Worm (Caenorhabditis elegans) whole organism, mixed stage, embryonic: Measurements from ENCODE around the gene rgs-2.
A peak's percentile ranks its signal among the peaks of the same experiment; 100 is the strongest.

ENCODE experiments used
- M03D4.4 ChIP-seq: sonication (generic microtip); optimal IDR thresholded peaks from 2 replicates; lab custom pipeline; 2017; ENCODE audit warnings: mild to moderate bottlenecking, missing genetic modification characterization, missing compliant biosample characterization
- bed-3 ChIP-seq: fragments of 200-800 bp; sonication (Bioruptor generic); optimal IDR thresholded peaks from 3 replicates; lab custom pipeline; 2018; ENCODE audit warnings: mild to moderate bottlenecking, missing genetic modification characterization, moderate library complexity, missing compliant biosample characterization
- blmp-1 ChIP-seq: fragments of 150-350 bp; optimal IDR thresholded peaks from 2 replicates; lab custom pipeline; 2014; ENCODE audit warnings: missing biosample characterization, missing genetic modification characterization
- ceh-39 ChIP-seq: fragments of 150-350 bp; optimal IDR thresholded peaks from 2 replicates; lab custom pipeline; 2014; ENCODE audit warnings: missing biosample characterization, missing genetic modification characterization
- ceh-43 ChIP-seq: fragments of 200-800 bp; sonication (Bioruptor generic); optimal IDR thresholded peaks from 2 replicates; lab custom pipeline; 2018; ENCODE audit warnings: mild to moderate bottlenecking, missing genetic modification characterization, moderate library complexity, missing compliant biosample characterization
- ceh-83 ChIP-seq: fragments of 200-800 bp; sonication (Bioruptor generic); optimal IDR thresholded peaks from 2 replicates; lab custom pipeline; 2018; ENCODE audit warnings: mild to moderate bottlenecking, missing genetic modification characterization, missing compliant biosample characterization
- ces-1 ChIP-seq: fragments of 150-350 bp; optimal IDR thresholded peaks from 2 replicates; lab custom pipeline; 2014; ENCODE audit warnings: missing biosample characterization, missing genetic modification reagents, missing genetic modification characterization
- cnd-1 ChIP-seq: fragments of 200-800 bp; sonication (Bioruptor generic); optimal IDR thresholded peaks from 2 replicates; lab custom pipeline; 2018; ENCODE audit warnings: mild to moderate bottlenecking, missing genetic modification characterization, missing compliant biosample characterization
- drap-1 ChIP-seq: fragments of 200-800 bp; sonication (Bioruptor generic); optimal IDR thresholded peaks from 3 replicates; lab custom pipeline; 2018; ENCODE audit warnings: mild to moderate bottlenecking, missing genetic modification characterization, missing compliant biosample characterization
- elt-1 ChIP-seq: sonication (generic microtip); optimal IDR thresholded peaks from 2 replicates; lab custom pipeline; 2017; ENCODE audit warnings: missing genetic modification characterization, mild to moderate bottlenecking, missing compliant biosample characterization, antibody characterized with exemption, moderate library complexity, borderline replicate concordance; ENCODE audit not compliant: insufficient read depth
- elt-3 ChIP-seq: fragments of 150-350 bp; optimal IDR thresholded peaks from 2 replicates; lab custom pipeline; 2014; ENCODE audit warnings: missing biosample characterization, missing genetic modification characterization
- flh-1 ChIP-seq: fragments of 200-800 bp; sonication (Bioruptor generic); optimal IDR thresholded peaks from 2 replicates; lab custom pipeline; 2018; ENCODE audit warnings: mild to moderate bottlenecking, missing genetic modification characterization, moderate library complexity, missing compliant biosample characterization
- ham-2 ChIP-seq: fragments of 200-800 bp; sonication (Bioruptor generic); optimal IDR thresholded peaks from 2 replicates; lab custom pipeline; 2018; ENCODE audit warnings: mild to moderate bottlenecking, missing genetic modification characterization, missing compliant biosample characterization
- hlh-1 ChIP-seq: fragments of 150-350 bp; optimal IDR thresholded peaks from 2 replicates; lab custom pipeline; 2014; ENCODE audit warnings: missing biosample characterization, missing genetic modification reagents, missing genetic modification characterization
- lin-13 ChIP-seq: fragments of 150-350 bp; optimal IDR thresholded peaks from 2 replicates; lab custom pipeline; 2014; ENCODE audit warnings: missing biosample characterization, missing genetic modification characterization
- lin-32 ChIP-seq: fragments of 200-800 bp; sonication (Bioruptor generic); optimal IDR thresholded peaks from 2 replicates; lab custom pipeline; 2018; ENCODE audit warnings: mild to moderate bottlenecking, missing genetic modification characterization, missing compliant biosample characterization
- lsy-2 ChIP-seq: fragments of 150-350 bp; optimal IDR thresholded peaks from 2 replicates; lab custom pipeline; 2014; ENCODE audit warnings: missing biosample characterization, missing genetic modification characterization
- mab-5 ChIP-seq: fragments of 150-350 bp; optimal IDR thresholded peaks from 2 replicates; lab custom pipeline; 2014; ENCODE audit warnings: missing biosample characterization, missing genetic modification characterization
- mep-1 ChIP-seq: fragments of 150-350 bp; optimal IDR thresholded peaks from 2 replicates; lab custom pipeline; 2017; ENCODE audit warnings: missing biosample characterization, missing genetic modification reagents, missing genetic modification characterization, inconsistent platforms
- mls-2 ChIP-seq: sonication (generic microtip); optimal IDR thresholded peaks from 2 replicates; lab custom pipeline; 2016; ENCODE audit warnings: mild to moderate bottlenecking, missing genetic modification characterization, moderate library complexity, missing compliant biosample characterization
- nhr-12 ChIP-seq: fragments of 150-350 bp; optimal IDR thresholded peaks from 2 replicates; lab custom pipeline; 2014; ENCODE audit warnings: missing biosample characterization, missing genetic modification characterization
- nhr-2 ChIP-seq: fragments of 150-350 bp; optimal IDR thresholded peaks from 2 replicates; lab custom pipeline; 2014; ENCODE audit warnings: missing biosample characterization, missing genetic modification characterization
- nhr-237 ChIP-seq: fragments of 150-350 bp; optimal IDR thresholded peaks from 2 replicates; lab custom pipeline; 2014; ENCODE audit warnings: missing biosample characterization, missing genetic modification characterization
- nhr-28 ChIP-seq: fragments of 150-350 bp; optimal IDR thresholded peaks from 2 replicates; lab custom pipeline; 2014; ENCODE audit warnings: missing biosample characterization, missing genetic modification characterization
- nhr-76 ChIP-seq: sonication (generic microtip); optimal IDR thresholded peaks from 2 replicates; lab custom pipeline; 2017; ENCODE audit warnings: missing biosample characterization, missing genetic modification characterization
- pha-4 ChIP-seq: fragments of 150-350 bp; optimal IDR thresholded peaks from 2 replicates; lab custom pipeline; 2018; ENCODE audit warnings: missing biosample characterization, missing genetic modification reagents, missing genetic modification characterization
- sem-2 ChIP-seq: fragments of 200-800 bp; sonication (Bioruptor generic); optimal IDR thresholded peaks from 2 replicates; lab custom pipeline; 2018; ENCODE audit warnings: mild to moderate bottlenecking, missing genetic modification characterization, missing compliant biosample characterization
- snpc-4 ChIP-seq: fragments of 150-350 bp; optimal IDR thresholded peaks from 2 replicates; lab custom pipeline; 2014; ENCODE audit warnings: missing biosample characterization, missing genetic modification characterization
- sptf-1 ChIP-seq: sonication (generic microtip); optimal IDR thresholded peaks from 2 replicates; lab custom pipeline; 2017; ENCODE audit warnings: mild to moderate bottlenecking, missing genetic modification characterization, moderate library complexity, missing compliant biosample characterization
- tbx-8 ChIP-seq: fragments of 200-800 bp; sonication (Bioruptor generic); optimal IDR thresholded peaks from 2 replicates; lab custom pipeline; 2018; ENCODE audit warnings: mild to moderate bottlenecking, missing genetic modification characterization, moderate library complexity, missing compliant biosample characterization
- unc-120 ChIP-seq: sonication (generic microtip); optimal IDR thresholded peaks from 2 replicates; lab custom pipeline; 2017; ENCODE audit warnings: missing genetic modification characterization, missing compliant biosample characterization; ENCODE audit not compliant: poor library complexity, severe bottlenecking
- unc-39 ChIP-seq: fragments of 150-350 bp; optimal IDR thresholded peaks from 2 replicates; lab custom pipeline; 2014; ENCODE audit warnings: missing biosample characterization, missing genetic modification characterization
- unc-62 ChIP-seq: fragments of 150-350 bp; optimal IDR thresholded peaks from 2 replicates; lab custom pipeline; 2014; ENCODE audit warnings: missing biosample characterization, missing genetic modification reagents, missing genetic modification characterization
- zip-8 ChIP-seq: fragments of 150-350 bp; optimal IDR thresholded peaks from 2 replicates; lab custom pipeline; 2014; ENCODE audit warnings: missing biosample characterization, missing genetic modification characterization
- ztf-11 ChIP-seq: fragments of 150-350 bp; optimal IDR thresholded peaks from 2 replicates; lab custom pipeline; 2014; ENCODE audit warnings: missing biosample characterization, missing genetic modification characterization

Gene rgs-2

ce11 chrX:12693150-12693589 is 19.3 kb upstream of the rgs-2 start:
- TF ChIP-seq ceh-43 (GFP tag; lab: Kevin White, UChicago) (peak; percentile 54), mep-1 (tag; lab: Kevin White, UChicago) (no peak), nhr-12 (tag; lab: Kevin White, UChicago) (no peak), pha-4 (tag; lab: Kevin White, UChicago) (no peak), nhr-237 (tag; lab: Kevin White, UChicago) (no peak), cnd-1 (tag; lab: Kevin White, UChicago) (peak; percentile 53), ham-2 (GFP tag; lab: Kevin White, UChicago) (no peak), elt-3 (tag; lab: Kevin White, UChicago) (no peak), sptf-1 (tag; lab: Kevin White, UChicago) (peak; percentile 69), tbx-8 (no peak), sem-2 (GFP tag; lab: Kevin White, UChicago) (no peak), mls-2 (tag; lab: Kevin White, UChicago) (peak; percentile 59), M03D4.4 (tag; lab: Kevin White, UChicago) (peak; percentile 55), ceh-39 (tag; lab: Kevin White, UChicago) (no peak), lin-13 (tag; lab: Kevin White, UChicago) (no peak), blmp-1 (no peak), zip-8 (tag; lab: Kevin White, UChicago) (no peak), unc-120 (peak; percentile 11), drap-1 (GFP tag; lab: Kevin White, UChicago) (peak; percentile 48), hlh-1 (tag; lab: Kevin White, UChicago) (no peak), lsy-2 (tag; lab: Kevin White, UChicago) (peak; percentile 46), ces-1 (GFP tag; lab: Kevin White, UChicago) (peak; percentile 67), ztf-11 (tag; lab: Kevin White, UChicago) (no peak), mab-5 (no peak), unc-62 (GFP tag; lab: Kevin White, UChicago) (no peak), ceh-83 (GFP tag; lab: Kevin White, UChicago) (peak; percentile 81), unc-39 (tag; lab: Kevin White, UChicago) (no peak), nhr-76 (no peak), snpc-4 (tag; lab: Kevin White, UChicago) (no peak), nhr-28 (tag; lab: Kevin White, UChicago) (no peak), bed-3 (peak; percentile 44), lin-32 (peak; percentile 50), elt-1 (tag; lab: Kevin White, UChicago) (no peak), nhr-2 (tag; lab: Kevin White, UChicago) (no peak)

ce11 chrX:12700456-12700855 is 12.0 kb upstream of the rgs-2 start, which contains the start of gene nhr-26:
Gene nhr-26, minus strand, starts transcription at chrX:12700465.
- TF ChIP-seq flh-1 (GFP tag; lab: Kevin White, UChicago), result no peak
- TF ChIP-seq ceh-43 (GFP tag; lab: Kevin White, UChicago), result no peak
- TF ChIP-seq lsy-2 (tag; lab: Kevin White, UChicago), result no peak
- no peak for TF ChIP-seq nhr-28 (tag; lab: Kevin White, UChicago)
- no peak for TF ChIP-seq bed-3
- TF ChIP-seq ceh-39 (tag; lab: Kevin White, UChicago), result no peak
- TF ChIP-seq elt-1 (tag; lab: Kevin White, UChicago), result no peak
- no peak for TF ChIP-seq ham-2 (GFP tag; lab: Kevin White, UChicago)
- no peak for TF ChIP-seq nhr-76
- TF ChIP-seq ztf-11 (tag; lab: Kevin White, UChicago), result no peak
- TF ChIP-seq pha-4 (tag; lab: Kevin White, UChicago), result no peak
- no peak for TF ChIP-seq unc-120
- no peak for TF ChIP-seq hlh-1 (tag; lab: Kevin White, UChicago)
- TF ChIP-seq ceh-83 (GFP tag; lab: Kevin White, UChicago), result no peak
- no peak for TF ChIP-seq unc-62 (GFP tag; lab: Kevin White, UChicago)
- TF ChIP-seq, all 35 proteins: peak for 0

- TF ChIP-seq sptf-1 (tag; lab: Kevin White, UChicago), result no peak
- no peak for TF ChIP-seq mab-5
- TF ChIP-seq nhr-76, result no peak
- no peak for TF ChIP-seq unc-39 (tag; lab: Kevin White, UChicago)
- TF ChIP-seq ceh-39 (tag; lab: Kevin White, UChicago), result no peak
- TF ChIP-seq sem-2 (GFP tag; lab: Kevin White, UChicago), result no peak
- TF ChIP-seq nhr-2 (tag; lab: Kevin White, UChicago), result no peak
- TF ChIP-seq M03D4.4 (tag; lab: Kevin White, UChicago), result no peak
- TF ChIP-seq hlh-1 (tag; lab: Kevin White, UChicago), result no peak
- no peak for TF ChIP-seq nhr-28 (tag; lab: Kevin White, UChicago)
- TF ChIP-seq pha-4 (tag; lab: Kevin White, UChicago), result no peak
- TF ChIP-seq unc-62 (GFP tag; lab: Kevin White, UChicago), result no peak
- TF ChIP-seq ceh-83 (GFP tag; lab: Kevin White, UChicago), result no peak
- TF ChIP-seq zip-8 (tag; lab: Kevin White, UChicago), result no peak
- TF ChIP-seq ceh-43 (GFP tag; lab: Kevin White, UChicago), result no peak
- no peak for TF ChIP-seq elt-1 (tag; lab: Kevin White, UChicago)
- no peak for TF ChIP-seq blmp-1
These were observed 10.5 kb upstream of the rgs-2 start, which contains the start of gene nhr-214 for ce11 chrX:12701963-12702362. Gene nhr-214, minus strand, starts transcription at chrX:12702063.
